Worm (Caenorhabditis elegans): ENCODE data around the gene cup-14.

DNA sequence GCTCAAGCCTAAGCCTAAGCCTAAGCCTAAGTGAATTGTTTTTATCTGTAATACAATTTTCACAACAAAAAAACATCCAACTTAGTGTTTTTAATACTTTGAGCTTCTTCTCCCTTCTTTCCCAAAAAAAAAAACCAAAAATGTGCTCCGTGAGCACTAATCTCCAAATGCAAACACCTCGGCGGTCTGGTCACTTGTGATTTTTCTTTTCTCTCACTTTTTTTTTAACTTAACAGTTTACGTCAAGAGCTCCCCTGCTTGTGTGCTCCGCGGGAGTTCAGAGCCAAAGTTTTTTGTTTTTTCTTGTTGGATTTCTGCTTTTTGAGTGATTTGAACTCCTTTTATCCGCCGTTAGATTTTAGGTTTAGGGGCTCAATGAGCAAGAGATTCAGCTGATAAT is 65.8 kb downstream of the cup-14 start:
- TF ChIP-seq nhr-77 (tag; optimal IDR thresholded peaks at IDR 0.05) = no peak
- TF ChIP-seq elt-2 (tag; optimal IDR thresholded peaks at IDR 0.05) = no peak
- no peak for TF ChIP-seq nhr-12 (tag; optimal IDR thresholded peaks at IDR 0.05)
- peak; percentile 52 for TF ChIP-seq pha-4 (tag; optimal IDR thresholded peaks at IDR 0.05)
- no peak for TF ChIP-seq nhr-25 (tag; optimal IDR thresholded peaks at IDR 0.05)
- TF ChIP-seq egl-27 (tag; optimal IDR thresholded peaks at IDR 0.05) = no peak
- no peak for TF ChIP-seq lin-39 (tag; optimal IDR thresholded peaks at IDR 0.05)
- TF ChIP-seq fkh-10 (GFP tag; optimal IDR thresholded peaks at IDR 0.05) = no peak
- TF ChIP-seq fos-1 (tag; optimal IDR thresholded peaks at IDR 0.05) = no peak
- no peak for TF ChIP-seq unc-62 (GFP tag; optimal IDR thresholded peaks at IDR 0.05)
- TF ChIP-seq nfya-1 (tag; optimal IDR thresholded peaks at IDR 0.05; ENCODE audit: insufficient read depth) = no peak
- no peak for TF ChIP-seq tbx-2 (tag; optimal IDR thresholded peaks at IDR 0.05)

Measured in whole organism, L3 larva.